Worm (Caenorhabditis elegans) whole organism, mixed stage, embryonic: ENCODE measurements around the gene fipr-4.

Source experiments
- M03D4.4 ChIP-seq: sonication (generic microtip); optimal IDR thresholded peaks from 2 replicates; lab custom pipeline; 2017; ENCODE audit warnings: mild to moderate bottlenecking, missing genetic modification characterization, missing compliant biosample characterization
- bed-3 ChIP-seq: fragments of 200-800 bp; sonication (Bioruptor generic); optimal IDR thresholded peaks from 3 replicates; lab custom pipeline; 2018; ENCODE audit warnings: mild to moderate bottlenecking, missing genetic modification characterization, moderate library complexity, missing compliant biosample characterization
- ces-1 ChIP-seq: fragments of 150-350 bp; optimal IDR thresholded peaks from 2 replicates; lab custom pipeline; 2014; ENCODE audit warnings: missing biosample characterization, missing genetic modification reagents, missing genetic modification characterization
- elt-3 ChIP-seq: fragments of 150-350 bp; optimal IDR thresholded peaks from 2 replicates; lab custom pipeline; 2014; ENCODE audit warnings: missing biosample characterization, missing genetic modification characterization
- mab-5 ChIP-seq: fragments of 150-350 bp; optimal IDR thresholded peaks from 2 replicates; lab custom pipeline; 2014; ENCODE audit warnings: missing biosample characterization, missing genetic modification characterization
- nhr-12 ChIP-seq: fragments of 150-350 bp; optimal IDR thresholded peaks from 2 replicates; lab custom pipeline; 2014; ENCODE audit warnings: missing biosample characterization, missing genetic modification characterization
- nhr-237 ChIP-seq: fragments of 150-350 bp; optimal IDR thresholded peaks from 2 replicates; lab custom pipeline; 2014; ENCODE audit warnings: missing biosample characterization, missing genetic modification characterization
- nhr-28 ChIP-seq: fragments of 150-350 bp; optimal IDR thresholded peaks from 2 replicates; lab custom pipeline; 2014; ENCODE audit warnings: missing biosample characterization, missing genetic modification characterization
- nhr-76 ChIP-seq: sonication (generic microtip); optimal IDR thresholded peaks from 2 replicates; lab custom pipeline; 2017; ENCODE audit warnings: missing biosample characterization, missing genetic modification characterization
- pha-4 ChIP-seq: fragments of 150-350 bp; optimal IDR thresholded peaks from 2 replicates; lab custom pipeline; 2018; ENCODE audit warnings: missing biosample characterization, missing genetic modification reagents, missing genetic modification characterization
- snpc-4 ChIP-seq: fragments of 150-350 bp; optimal IDR thresholded peaks from 2 replicates; lab custom pipeline; 2014; ENCODE audit warnings: missing biosample characterization, missing genetic modification characterization
- unc-39 ChIP-seq: fragments of 150-350 bp; optimal IDR thresholded peaks from 2 replicates; lab custom pipeline; 2014; ENCODE audit warnings: missing biosample characterization, missing genetic modification characterization
- ztf-11 ChIP-seq: fragments of 150-350 bp; optimal IDR thresholded peaks from 2 replicates; lab custom pipeline; 2014; ENCODE audit warnings: missing biosample characterization, missing genetic modification characterization

DNA sequence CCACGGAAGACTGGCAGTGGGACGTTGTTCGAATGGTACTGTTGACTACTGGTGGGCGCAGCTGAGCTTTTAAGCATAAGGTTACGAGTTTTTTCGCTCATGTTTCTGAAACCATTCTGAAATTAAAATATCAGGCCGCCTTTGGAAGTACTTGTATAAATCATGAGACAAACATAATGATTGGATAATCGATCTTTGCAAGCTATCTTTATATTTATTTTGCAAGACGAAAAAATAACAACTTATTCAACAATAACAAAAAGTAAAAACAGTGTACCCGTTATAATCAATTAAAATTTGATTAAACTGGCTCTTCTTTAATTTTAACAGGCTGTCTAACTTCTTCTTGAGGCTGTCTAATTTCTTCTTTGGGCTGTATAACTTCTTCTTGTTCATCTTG is 22.8 kb downstream of the fipr-4 start, which contains the start of gene ZK856.16:
- TF ChIP-seq nhr-12 (tag; lab: Kevin White, UChicago) (no peak), ztf-11 (tag; lab: Kevin White, UChicago) (no peak), snpc-4 (tag; lab: Kevin White, UChicago) (no peak), ces-1 (GFP tag; lab: Kevin White, UChicago) (no peak), pha-4 (no peak), M03D4.4 (tag; lab: Kevin White, UChicago) (no peak), nhr-237 (tag; lab: Kevin White, UChicago) (no peak), unc-39 (tag; lab: Kevin White, UChicago) (no peak), bed-3 (GFP tag; lab: Kevin White, UChicago) (no peak), mab-5 (tag; lab: Kevin White, UChicago) (no peak), nhr-28 (tag; lab: Kevin White, UChicago) (no peak), nhr-76 (tag; lab: Kevin White, UChicago) (no peak), elt-3 (no peak)
